Fruit fly (Drosophila melanogaster) whole organism, embryonic: ENCODE results near the gene CG15322.

Experiments
- Aef1 ChIP-seq: fragments of 200-800 bp; sonication (Bioruptor generic); IDR thresholded peaks from 3 replicates; pipeline ENCODE4 v1.3.6; 2022; ENCODE audit warnings: missing biosample characterization, missing genetic modification characterization
- Bdp1 ChIP-seq: fragments of 200-800 bp; sonication (Bioruptor generic); optimal IDR thresholded peaks from 3 replicates; lab custom pipeline; 2016; ENCODE audit warnings: missing biosample characterization, missing genetic modification characterization
- CG11398 ChIP-seq: fragments of 200-800 bp; sonication (Bioruptor generic); optimal IDR thresholded peaks from 2 replicates; lab custom pipeline; 2016; ENCODE audit warnings: missing biosample characterization, missing genetic modification characterization
- CG11456 ChIP-seq: fragments of 200-800 bp; sonication (Bioruptor generic); IDR thresholded peaks from 3 replicates; pipeline ENCODE4 v1.3.6; 2022; ENCODE audit warnings: missing biosample characterization, missing genetic modification characterization
- CG12769 ChIP-seq: fragments of 200-800 bp; sonication (Bioruptor generic); optimal IDR thresholded peaks from 2 replicates; lab custom pipeline; 2019; ENCODE audit warnings: missing biosample characterization, mild to moderate bottlenecking, missing genetic modification characterization, moderate library complexity
- CG15011 ChIP-seq: fragments of 200-800 bp; sonication (Bioruptor generic); optimal IDR thresholded peaks from 3 replicates; lab custom pipeline; 2018; ENCODE audit warnings: missing biosample characterization, mild to moderate bottlenecking, missing genetic modification characterization
- CG17359 ChIP-seq: fragments of 200-800 bp; sonication (Bioruptor generic); optimal IDR thresholded peaks from 3 replicates; lab custom pipeline; 2018; ENCODE audit warnings: missing biosample characterization, mild to moderate bottlenecking, missing genetic modification characterization, moderate library complexity
- CG17385 ChIP-seq: fragments of 200-800 bp; sonication (Bioruptor generic); optimal IDR thresholded peaks from 3 replicates; lab custom pipeline; 2018; ENCODE audit warnings: missing biosample characterization, mild to moderate bottlenecking, missing genetic modification characterization
- CG18476 ChIP-seq: fragments of 200-800 bp; sonication (Bioruptor generic); optimal IDR thresholded peaks from 2 replicates; lab custom pipeline; 2016; ENCODE audit warnings: missing biosample characterization, mild to moderate bottlenecking, missing genetic modification characterization
- CG3163 ChIP-seq: fragments of 200-800 bp; sonication (Bioruptor generic); optimal IDR thresholded peaks from 3 replicates; lab custom pipeline; 2016; ENCODE audit warnings: missing biosample characterization, missing genetic modification characterization
- CG32767 ChIP-seq: fragments of 200-800 bp; sonication (Bioruptor generic); IDR thresholded peaks from 2 replicates; pipeline ENCODE4 v1.3.6; 2022; ENCODE audit warnings: missing biosample characterization, missing genetic modification characterization
- CG6254 ChIP-seq: fragments of 200-800 bp; sonication (Bioruptor generic); optimal IDR thresholded peaks from 3 replicates; lab custom pipeline; 2017; ENCODE audit warnings: mild to moderate bottlenecking, missing biosample characterization, missing genetic modification reagents, missing genetic modification characterization
- CG7987 ChIP-seq: fragments of 200-800 bp; sonication (Bioruptor generic); optimal IDR thresholded peaks from 2 replicates; lab custom pipeline; 2018; ENCODE audit warnings: missing biosample characterization, mild to moderate bottlenecking, missing genetic modification characterization, moderate library complexity
- CG8359 ChIP-seq: fragments of 200-800 bp; sonication (Bioruptor generic); optimal IDR thresholded peaks from 2 replicates; lab custom pipeline; 2017; ENCODE audit warnings: missing biosample characterization, mild to moderate bottlenecking, missing genetic modification characterization, borderline replicate concordance
- CG9817 ChIP-seq: fragments of 200-800 bp; sonication (Bioruptor generic); optimal IDR thresholded peaks from 2 replicates; lab custom pipeline; 2018; ENCODE audit warnings: missing biosample characterization, mild to moderate bottlenecking, missing genetic modification characterization, moderate library complexity
- CTCF ChIP-seq: fragments of 200-800 bp; sonication (Bioruptor generic); optimal IDR thresholded peaks from 2 replicates; lab custom pipeline; 2017; ENCODE audit warnings: missing biosample characterization, mild to moderate bottlenecking, missing genetic modification characterization, moderate library complexity
- Deaf1 ChIP-seq: fragments of 200-800 bp; optimal IDR thresholded peaks from 3 replicates; lab custom pipeline; 2019; ENCODE audit warnings: missing biosample characterization, mild to moderate bottlenecking, missing genetic modification characterization, moderate library complexity
- Ets65A ChIP-seq: fragments of 200-800 bp; sonication (Bioruptor generic); peaks from one replicate; lab custom pipeline; 2016; ENCODE audit warnings: missing biosample characterization, missing genetic modification characterization
- Hey ChIP-seq: fragments of 200-800 bp; sonication (Bioruptor generic); optimal IDR thresholded peaks from 3 replicates; lab custom pipeline; 2018; ENCODE audit warnings: missing biosample characterization, mild to moderate bottlenecking, missing genetic modification characterization
- Hr3 ChIP-seq: fragments of 200-800 bp; sonication (Bioruptor generic); optimal IDR thresholded peaks from 3 replicates; lab custom pipeline; 2016; ENCODE audit warnings: missing biosample characterization, missing genetic modification characterization
- TFAM ChIP-seq: fragments of 200-800 bp; sonication (Bioruptor generic); optimal IDR thresholded peaks from 2 replicates; lab custom pipeline; 2017; ENCODE audit warnings: missing biosample characterization, missing genetic modification characterization, inconsistent platforms
- Trl ChIP-seq, 3 experiments: fragments of >200 bp in 2 of 3; fragments of 200-800 bp in 1 of 3; sonication (Bioruptor generic) in 1 of 3; optimal IDR thresholded peaks; 2 replicates in 1 of 3; 3 replicates in 2 of 3; lab custom pipeline; 2016 to 2017; ENCODE audit warnings: missing biosample characterization in 1 of 3, missing genetic modification characterization in 1 of 3
- abd-A ChIP-seq: fragments of 200-800 bp; sonication (Bioruptor generic); optimal IDR thresholded peaks from 3 replicates; lab custom pipeline; 2019; ENCODE audit warnings: missing biosample characterization, mild to moderate bottlenecking, missing genetic modification characterization, moderate library complexity
- bbx ChIP-seq: fragments of 200-800 bp; sonication (Bioruptor generic); IDR thresholded peaks from 2 replicates; pipeline ENCODE4 v1.3.6; 2022; ENCODE audit warnings: missing biosample characterization, missing genetic modification characterization; ENCODE audit not compliant: partially characterized antibody
- caup ChIP-seq: fragments of 200-800 bp; sonication (Bioruptor generic); optimal IDR thresholded peaks from 3 replicates; lab custom pipeline; 2017; ENCODE audit warnings: missing biosample characterization, mild to moderate bottlenecking, missing genetic modification characterization, moderate library complexity; ENCODE audit not compliant: severe bottlenecking
- cwo ChIP-seq: fragments of 200-800 bp; sonication (Bioruptor generic); optimal IDR thresholded peaks from 3 replicates; lab custom pipeline; 2017; ENCODE audit warnings: missing biosample characterization, missing genetic modification characterization, mild to moderate bottlenecking, moderate library complexity, missing genetic modification reagents
- ewg ChIP-seq: fragments of 200-800 bp; sonication (Bioruptor generic); optimal IDR thresholded peaks from 3 replicates; lab custom pipeline; 2017; ENCODE audit warnings: mild to moderate bottlenecking, missing biosample characterization, missing genetic modification reagents, missing genetic modification characterization
- gcm2 ChIP-seq: fragments of 200-800 bp; sonication (Bioruptor generic); optimal IDR thresholded peaks from 2 replicates; lab custom pipeline; 2016; ENCODE audit warnings: missing biosample characterization, missing genetic modification characterization
- grn ChIP-seq: fragments of 200-800 bp; sonication (Bioruptor generic); optimal IDR thresholded peaks from 3 replicates; lab custom pipeline; 2017; ENCODE audit warnings: missing biosample characterization, missing genetic modification characterization
- hth ChIP-seq: fragments of >200 bp; optimal IDR thresholded peaks from 2 replicates; lab custom pipeline; 2017; ENCODE audit warnings: inconsistent platforms
- jigr1 ChIP-seq: fragments of 200-800 bp; sonication (Bioruptor generic); IDR thresholded peaks from 3 replicates; pipeline ENCODE4 v1.3.6; 2022; ENCODE audit warnings: missing biosample characterization, missing genetic modification characterization
- lab ChIP-seq: fragments of 200-800 bp; sonication (Bioruptor generic); optimal IDR thresholded peaks from 3 replicates; lab custom pipeline; 2017; ENCODE audit warnings: missing biosample characterization, missing genetic modification characterization, mild to moderate bottlenecking, moderate library complexity, missing genetic modification reagents
- lilli ChIP-seq: fragments of 200-800 bp; sonication (Bioruptor generic); optimal IDR thresholded peaks from 3 replicates; lab custom pipeline; 2016; ENCODE audit warnings: missing biosample characterization, missing genetic modification characterization
- pzg ChIP-seq: fragments of 200-800 bp; sonication (Bioruptor generic); optimal IDR thresholded peaks from 3 replicates; lab custom pipeline; 2018; ENCODE audit warnings: missing biosample characterization, mild to moderate bottlenecking, missing genetic modification characterization, moderate library complexity
- row ChIP-seq: fragments of 200-800 bp; sonication (Bioruptor generic); IDR thresholded peaks from 3 replicates; pipeline ENCODE4 v1.3.6; 2022; ENCODE audit warnings: missing biosample characterization, missing genetic modification characterization
- sens ChIP-seq: fragments of 200-800 bp; sonication (Bioruptor generic); peaks from one replicate; lab custom pipeline; 2016; ENCODE audit warnings: missing biosample characterization, missing genetic modification characterization
- toy ChIP-seq: fragments of 200-800 bp; sonication (Bioruptor generic); IDR thresholded peaks from 2 replicates; pipeline ENCODE4 v1.3.6; 2022; ENCODE audit warnings: missing biosample characterization, missing genetic modification characterization
- tup ChIP-seq: fragments of 200-800 bp; sonication (Bioruptor generic); optimal IDR thresholded peaks from 2 replicates; lab custom pipeline; 2016; ENCODE audit warnings: missing biosample characterization, mild to moderate bottlenecking, missing genetic modification characterization, moderate library complexity
- vnd ChIP-seq: fragments of 200-800 bp; sonication (Bioruptor generic); IDR thresholded peaks from 3 replicates; pipeline ENCODE4 v1.3.6; 2022; ENCODE audit warnings: missing biosample characterization, missing genetic modification characterization; ENCODE audit not compliant: partially characterized antibody

The CG15322 gene

DNA sequence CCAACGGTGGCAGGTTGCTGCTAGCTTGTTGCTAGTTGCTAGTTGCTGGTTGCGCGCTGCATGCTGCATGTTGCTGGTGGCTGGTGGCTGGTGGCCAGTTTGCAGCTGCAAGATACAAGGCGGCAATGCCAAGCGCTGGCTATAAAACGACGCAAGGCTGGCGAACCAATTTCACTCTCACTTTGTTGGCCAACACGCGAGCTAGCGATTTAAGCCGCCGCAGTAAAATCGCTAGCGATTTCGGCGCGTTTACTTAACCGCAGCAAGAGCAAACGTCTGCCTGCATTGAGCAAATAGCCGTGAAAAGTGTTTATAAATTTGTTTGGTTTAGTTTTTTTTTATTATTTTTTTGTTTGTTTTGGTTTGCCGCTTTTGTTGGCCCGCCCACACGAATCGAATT, at the start of gene CG15322:
CG15322 (plus strand) TSS at position 148 of the 400 bp plus-strand sequence.
- TF ChIP-seq lilli (GFP tag; lab: Kevin White, UChicago), result no peak
- no peak for TF ChIP-seq CTCF (GFP tag; lab: Kevin White, UChicago)
- no peak for TF ChIP-seq CG11456 (GFP tag; lab: Robert Waterston, UW)
- TF ChIP-seq CG8359 (GFP tag; lab: Kevin White, UChicago), result peak; percentile 98
- TF ChIP-seq row (GFP tag; lab: Robert Waterston, UW), result no peak
- TF ChIP-seq sens (GFP tag; lab: Kevin White, UChicago), result no peak
- TF ChIP-seq caup (GFP tag; lab: Kevin White, UChicago), result no peak
- no peak for TF ChIP-seq TFAM (GFP tag; lab: Kevin White, UChicago)
- TF ChIP-seq Ets65A (GFP tag; lab: Kevin White, UChicago), result peak; percentile 41
- no peak for TF ChIP-seq bbx
- no peak for TF ChIP-seq CG32767
- TF ChIP-seq Hey (tag; lab: Kevin White, UChicago), result no peak
- TF ChIP-seq Hr3 (GFP tag; lab: Kevin White, UChicago), result no peak
- TF ChIP-seq gcm2, result no peak
- TF ChIP-seq CG12769, result no peak
- no peak for TF ChIP-seq CG17385 (GFP tag; lab: Kevin White, UChicago)
- no peak for TF ChIP-seq tup (GFP tag; lab: Kevin White, UChicago)

DNA sequence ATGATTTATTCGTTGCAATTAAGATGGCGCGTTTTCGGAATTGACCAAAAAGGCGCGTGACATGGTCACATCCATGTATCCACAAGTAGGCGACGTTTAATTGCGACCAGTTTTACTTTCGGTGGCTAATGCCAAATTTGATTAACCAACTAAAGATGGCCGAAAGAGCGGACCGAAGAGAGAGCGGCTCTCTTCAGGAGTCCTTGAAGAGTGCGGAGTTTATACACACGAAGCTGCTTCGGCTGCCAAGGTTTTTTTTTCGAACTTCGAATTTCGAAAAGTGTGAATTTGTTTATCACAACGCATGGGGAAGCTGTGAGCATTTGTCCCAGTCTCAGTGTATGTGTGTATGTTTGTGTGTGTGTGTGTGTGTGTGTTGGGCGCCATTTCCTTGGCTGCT, 49.6 kb upstream of the CG15322 start:
- no peak for TF ChIP-seq CG15011 (GFP tag; lab: Kevin White, UChicago)
- peak in 1 of 2 experiments; percentile 25 for TF ChIP-seq Trl (optimal IDR thresholded peaks at IDR 0.05; lab: Kevin White, UChicago)
- no peak for TF ChIP-seq Trl (GFP tag; optimal IDR thresholded peaks at IDR 0.05; lab: Kevin White, UChicago)
- TF ChIP-seq CTCF (GFP tag; lab: Kevin White, UChicago), result no peak
- no peak for TF ChIP-seq Aef1
- TF ChIP-seq CG9817 (tag; lab: Kevin White, UChicago), result no peak
- TF ChIP-seq Deaf1 (tag; lab: Kevin White, UChicago), result peak; percentile 70
- no peak for TF ChIP-seq CG11398 (GFP tag; lab: Kevin White, UChicago)
- peak; percentile 67 for TF ChIP-seq CG3163 (GFP tag; lab: Kevin White, UChicago)
- no peak for TF ChIP-seq hth (lab: Kevin White, UChicago)
- TF ChIP-seq abd-A (tag; lab: Kevin White, UChicago), result peak; percentile 14
- TF ChIP-seq Hey (tag; lab: Kevin White, UChicago), result no peak
- no peak for TF ChIP-seq pzg (GFP tag; lab: Kevin White, UChicago)

- TF ChIP-seq ewg (GFP tag; lab: Kevin White, UChicago), result no peak
- TF ChIP-seq cwo (GFP tag; lab: Kevin White, UChicago), result no peak
- TF ChIP-seq grn (GFP tag; lab: Kevin White, UChicago), result no peak
- TF ChIP-seq vnd, result no peak
- TF ChIP-seq CG7987 (GFP tag; lab: Kevin White, UChicago), result no peak
- TF ChIP-seq jigr1 (GFP tag; lab: Robert Waterston, UW), result no peak
- no peak for TF ChIP-seq toy (GFP tag; lab: Robert Waterston, UW)
- TF ChIP-seq CG18476, result no peak
- no peak for TF ChIP-seq Bdp1 (GFP tag; lab: Kevin White, UChicago)
- no peak for TF ChIP-seq CG6254 (GFP tag; lab: Kevin White, UChicago)
- no peak for TF ChIP-seq lab (GFP tag; lab: Kevin White, UChicago)
- no peak for TF ChIP-seq CG17359 (tag; lab: Kevin White, UChicago)
- TF ChIP-seq, all 482 proteins: peak for 0
Observed at dm6 chrX:20092308-20092707, 41.1 kb upstream of the CG15322 start, which contains the start of gene fd19B. fd19B (minus strand) TSS chrX:20092408.
